Worm (Caenorhabditis elegans) whole organism, L4 larva: ENCODE data around the gene pbo-6.

Experiments used
- F44E2.7 ChIP-seq: fragments of 200-800 bp; sonication (Bioruptor generic); IDR thresholded peaks from 2 replicates; pipeline ENCODE4 v2.1.2; 2022; ENCODE audit warnings: missing genetic modification characterization, missing compliant biosample characterization
- R02D3.7 ChIP-seq: fragments of 150-350 bp; sonication (generic microtip); optimal IDR thresholded peaks from 3 replicates; lab custom pipeline; 2014; ENCODE audit warnings: missing biosample characterization, missing genetic modification characterization
- Y105C5A.15 ChIP-seq: fragments of 200-800 bp; sonication (Bioruptor generic); IDR thresholded peaks from 2 replicates; pipeline ENCODE4 v1.3.6; 2022; ENCODE audit warnings: missing genetic modification characterization, missing compliant biosample characterization
- aha-1 ChIP-seq: fragments of 150-350 bp; peaks from one replicate; lab custom pipeline; 2014; ENCODE audit warnings: missing biosample characterization, missing genetic modification characterization
- ceh-20 ChIP-seq: fragments of 200-800 bp; sonication (Bioruptor generic); IDR thresholded peaks from 2 replicates; pipeline ENCODE4 v1.3.6; 2022; ENCODE audit warnings: missing genetic modification reagents, missing genetic modification characterization, missing compliant biosample characterization
- ceh-28 ChIP-seq: fragments of 150-350 bp; optimal IDR thresholded peaks from 2 replicates; lab custom pipeline; 2014; ENCODE audit warnings: missing biosample characterization, missing genetic modification reagents, missing genetic modification characterization
- ceh-32 ChIP-seq: sonication (generic microtip); optimal IDR thresholded peaks from 2 replicates; lab custom pipeline; 2016; ENCODE audit warnings: mild to moderate bottlenecking, missing genetic modification characterization, missing compliant biosample characterization; ENCODE audit not compliant: poor library complexity
- daf-8 ChIP-seq: fragments of 200-800 bp; sonication (Bioruptor generic); IDR thresholded peaks from 2 replicates; pipeline ENCODE4 v1.3.6; 2022; ENCODE audit warnings: missing genetic modification characterization, missing compliant biosample characterization
- dve-1 ChIP-seq: sonication (generic microtip); optimal IDR thresholded peaks from 2 replicates; lab custom pipeline; 2017; ENCODE audit warnings: antibody characterized with exemption, mild to moderate bottlenecking, missing genetic modification characterization, missing compliant biosample characterization; ENCODE audit not compliant: insufficient read depth
- egl-43 ChIP-seq: fragments of 200-800 bp; sonication (Bioruptor generic); IDR thresholded peaks from 2 replicates; pipeline ENCODE4 v1.3.6; 2022; ENCODE audit warnings: missing genetic modification reagents, missing genetic modification characterization, missing compliant biosample characterization
- hlh-30 ChIP-seq: sonication (generic microtip); optimal IDR thresholded peaks from 2 replicates; lab custom pipeline; 2017; ENCODE audit warnings: antibody characterized with exemption, mild to moderate bottlenecking, missing genetic modification characterization, missing compliant biosample characterization; ENCODE audit not compliant: insufficient read depth
- jun-1 ChIP-seq: fragments of 150-350 bp; optimal IDR thresholded peaks from 2 replicates; lab custom pipeline; 2014; ENCODE audit warnings: missing biosample characterization, missing genetic modification reagents, missing genetic modification characterization
- lin-13 ChIP-seq: fragments of 150-350 bp; optimal IDR thresholded peaks from 2 replicates; lab custom pipeline; 2014; ENCODE audit warnings: missing biosample characterization, missing genetic modification reagents, missing genetic modification characterization
- lin-29 ChIP-seq: fragments of 200-800 bp; sonication (Bioruptor generic); IDR thresholded peaks from 2 replicates; pipeline ENCODE4 v1.3.6; 2022; ENCODE audit warnings: missing genetic modification reagents, missing genetic modification characterization, missing compliant biosample characterization
- mes-2 ChIP-seq: sonication (generic microtip); optimal IDR thresholded peaks from 2 replicates; lab custom pipeline; 2016; ENCODE audit warnings: missing genotype, mild to moderate bottlenecking, missing genetic modification characterization, missing compliant biosample characterization; ENCODE audit not compliant: poor library complexity, severe bottlenecking
- nhr-11 ChIP-seq: fragments of 150-350 bp; optimal IDR thresholded peaks from 2 replicates; lab custom pipeline; 2014; ENCODE audit warnings: missing biosample characterization, missing genetic modification characterization
- nhr-111 ChIP-seq: fragments of 200-800 bp; sonication (Bioruptor generic); optimal IDR thresholded peaks from 2 replicates; lab custom pipeline; 2018; ENCODE audit warnings: mild to moderate bottlenecking, missing genetic modification characterization, missing compliant biosample characterization
- nhr-28 ChIP-seq: fragments of 150-350 bp; optimal IDR thresholded peaks from 2 replicates; lab custom pipeline; 2014; ENCODE audit warnings: missing biosample characterization, missing genetic modification characterization
- nhr-42 ChIP-seq: fragments of 200-800 bp; sonication (Bioruptor generic); IDR thresholded peaks from 2 replicates; pipeline ENCODE4 v1.3.6; 2022; ENCODE audit warnings: missing genetic modification characterization, missing compliant biosample characterization
- php-3 ChIP-seq: fragments of 200-800 bp; sonication (Bioruptor generic); IDR thresholded peaks from 2 replicates; pipeline ENCODE4 v1.3.6; 2022; ENCODE audit warnings: missing genetic modification reagents, missing genetic modification characterization, missing compliant biosample characterization
- pqm-1 ChIP-seq: sonication (generic microtip); optimal IDR thresholded peaks from 2 replicates; lab custom pipeline; 2017; ENCODE audit warnings: missing biosample characterization, missing genetic modification characterization
- saeg-2 ChIP-seq: fragments of 200-800 bp; sonication (Bioruptor generic); IDR thresholded peaks from 2 replicates; pipeline ENCODE4 v1.3.6; 2022; ENCODE audit warnings: missing genetic modification reagents, missing genetic modification characterization, missing compliant biosample characterization
- spr-3 ChIP-seq: fragments of 200-800 bp; sonication (Bioruptor generic); optimal IDR thresholded peaks from 2 replicates; lab custom pipeline; 2018; ENCODE audit warnings: mild to moderate bottlenecking, missing genetic modification characterization, missing compliant biosample characterization
- unc-62 ChIP-seq, 3 experiments: fragments of 150-350 bp in 1 of 3; sonication (generic microtip); optimal IDR thresholded peaks in 2 of 3; peaks in 1 of 3; 1 replicate in 1 of 3; 2 replicates in 2 of 3; lab custom pipeline; 2014 to 2017; ENCODE audit warnings: missing biosample characterization in 3 of 3, missing genetic modification characterization in 3 of 3, missing genetic modification reagents in 3 of 3, missing genotype in 1 of 3
- zfp-3 ChIP-seq: fragments of 200-800 bp; sonication (Bioruptor generic); conservative IDR thresholded peaks from 2 replicates; pipeline ENCODE4 v1.3.6; 2022; ENCODE audit warnings: missing genetic modification reagents, missing genetic modification characterization, missing compliant biosample characterization
- ztf-7 ChIP-seq: fragments of 150-350 bp; optimal IDR thresholded peaks from 2 replicates; lab custom pipeline; 2014; ENCODE audit warnings: missing biosample characterization, missing genetic modification characterization

pbo-6 gene

DNA sequence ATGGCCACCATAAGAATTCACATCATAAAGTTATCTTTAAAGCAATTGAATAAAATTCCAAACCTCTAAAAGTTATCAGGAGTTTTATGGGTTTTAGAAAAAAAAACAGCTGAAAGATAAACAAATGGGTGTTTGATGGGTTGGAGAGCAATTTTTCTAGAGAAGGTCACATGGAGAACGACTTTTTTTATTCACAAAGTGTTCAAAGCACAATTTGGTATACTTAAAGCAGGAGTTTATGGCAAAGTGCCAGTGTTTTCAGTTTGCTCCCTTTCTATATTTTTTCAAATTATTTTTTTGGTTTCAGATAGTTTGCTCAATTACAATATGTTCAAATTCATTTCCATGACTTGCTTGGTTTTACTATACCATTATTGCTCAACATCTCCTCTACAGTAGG is 27.6 kb upstream of the pbo-6 start, which contains the start of gene F11C7.6:
Gene F11C7.6, plus strand, starts transcription at position 301 of the 400 bp plus-strand sequence.
- TF ChIP-seq unc-62 (GFP tag; optimal IDR thresholded peaks at IDR 0.05 in 1 of 2; lab: Kevin White, UChicago) (peak in 1 of 2 experiments; percentile 49), unc-62 (tag; optimal IDR thresholded peaks at IDR 0.05; lab: Kevin White, UChicago) (no peak), egl-43 (GFP tag; lab: Robert Waterston, UW) (no peak), ceh-28 (tag; lab: Kevin White, UChicago) (no peak), hlh-30 (tag; lab: Kevin White, UChicago) (no peak), daf-8 (GFP tag; lab: Robert Waterston, UW) (no peak), dve-1 (tag; lab: Kevin White, UChicago) (peak; percentile 36), ztf-7 (no peak), php-3 (GFP tag; lab: Robert Waterston, UW) (peak; percentile 42; the same call in 1 of the 2 replicates)

DNA sequence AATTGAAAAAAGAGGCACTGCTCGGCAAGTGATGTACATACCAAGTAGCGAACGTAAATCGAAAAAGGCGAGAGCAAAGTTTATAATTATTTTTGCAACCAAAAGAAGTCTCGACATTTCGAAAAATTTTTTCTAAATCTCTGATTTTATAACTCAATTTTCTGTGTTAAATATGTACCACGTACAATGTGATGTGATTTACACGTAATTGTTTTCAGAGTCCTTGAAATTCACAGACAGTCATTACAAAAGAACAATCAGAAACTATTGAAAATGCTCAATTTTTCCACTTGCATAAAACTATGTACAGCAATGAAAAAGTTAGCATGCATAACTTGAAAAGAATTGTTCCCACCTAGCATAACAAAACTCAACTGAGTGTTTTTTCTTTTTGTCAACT is 25.8 kb upstream of the pbo-6 start:
- TF ChIP-seq spr-3, result no peak
- TF ChIP-seq jun-1 (tag; lab: Kevin White, UChicago), result no peak
- peak in 1 of 2 experiments; percentile 91 for TF ChIP-seq unc-62 (GFP tag; optimal IDR thresholded peaks at IDR 0.05 in 1 of 2; lab: Kevin White, UChicago)
- TF ChIP-seq unc-62 (tag; optimal IDR thresholded peaks at IDR 0.05; lab: Kevin White, UChicago), result no peak
- no peak for TF ChIP-seq lin-13 (GFP tag; lab: Kevin White, UChicago)
- no peak for TF ChIP-seq Y105C5A.15 (GFP tag; lab: Robert Waterston, UW)
- no peak for TF ChIP-seq ceh-20 (GFP tag; lab: Robert Waterston, UW)
- no peak for TF ChIP-seq F44E2.7 (GFP tag; lab: Robert Waterston, UW)
- TF ChIP-seq, all 104 proteins: peak for 1

DNA sequence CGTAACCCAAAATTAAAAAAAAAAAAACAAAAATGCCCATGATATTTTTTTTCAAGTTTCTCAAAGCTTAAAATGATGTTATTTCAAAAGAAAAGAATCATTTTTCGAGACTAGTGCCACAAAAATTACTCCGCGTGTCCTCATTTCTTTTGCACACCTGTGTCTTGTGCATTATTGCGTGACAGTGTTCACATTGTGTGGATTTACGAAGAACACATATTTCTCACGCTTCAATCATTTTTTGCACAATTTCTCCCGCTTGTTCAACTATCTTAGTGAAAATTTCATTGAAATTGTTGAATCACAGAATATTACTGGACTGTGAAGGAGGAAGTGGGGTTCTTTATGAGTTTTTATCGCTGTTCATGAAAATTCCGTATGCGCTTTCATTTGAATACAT is 20.0 kb upstream of the pbo-6 start:
- TF ChIP-seq pqm-1 (tag; lab: Kevin White, UChicago) (no peak), aha-1 (tag; lab: Kevin White, UChicago) (no peak), jun-1 (tag; lab: Kevin White, UChicago) (no peak), hlh-30 (tag; lab: Kevin White, UChicago) (peak; percentile 1), lin-29 (GFP tag; lab: Robert Waterston, UW) (no peak), mes-2 (tag; lab: Kevin White, UChicago) (peak; percentile 7), R02D3.7 (tag; lab: Kevin White, UChicago) (peak; percentile 59)
- TF ChIP-seq, all 104 proteins: peak for 3

DNA sequence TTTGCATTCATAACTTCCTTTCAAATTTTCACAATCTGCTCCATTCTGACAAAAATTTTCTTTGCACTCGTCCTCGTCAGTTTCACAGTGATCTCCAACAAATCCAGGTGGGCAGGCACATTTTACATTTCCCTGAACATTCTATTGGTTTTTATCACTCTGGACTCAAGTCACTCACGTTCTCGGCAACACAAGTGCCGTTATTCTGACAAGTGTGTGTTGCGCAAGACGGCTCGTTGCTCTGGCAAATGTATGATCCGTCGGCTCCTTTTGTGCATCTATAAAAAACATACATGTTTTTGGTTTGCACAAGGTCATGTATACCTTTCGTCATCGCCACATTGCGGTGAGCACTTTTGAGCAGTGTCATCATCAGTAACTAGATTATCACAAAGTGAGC is 16.2 kb upstream of the pbo-6 start:
- TF ChIP-seq ceh-32 (tag; lab: Kevin White, UChicago), result no peak
- no peak for TF ChIP-seq saeg-2 (GFP tag; lab: Robert Waterston, UW)
- peak in 1 of 2 experiments; percentile 10 for TF ChIP-seq unc-62 (GFP tag; optimal IDR thresholded peaks at IDR 0.05 in 1 of 2; lab: Kevin White, UChicago)
- TF ChIP-seq unc-62 (tag; optimal IDR thresholded peaks at IDR 0.05; lab: Kevin White, UChicago), result no peak
- TF ChIP-seq daf-8 (GFP tag; lab: Robert Waterston, UW), result no peak
- TF ChIP-seq, all 104 proteins: peak for 1

DNA sequence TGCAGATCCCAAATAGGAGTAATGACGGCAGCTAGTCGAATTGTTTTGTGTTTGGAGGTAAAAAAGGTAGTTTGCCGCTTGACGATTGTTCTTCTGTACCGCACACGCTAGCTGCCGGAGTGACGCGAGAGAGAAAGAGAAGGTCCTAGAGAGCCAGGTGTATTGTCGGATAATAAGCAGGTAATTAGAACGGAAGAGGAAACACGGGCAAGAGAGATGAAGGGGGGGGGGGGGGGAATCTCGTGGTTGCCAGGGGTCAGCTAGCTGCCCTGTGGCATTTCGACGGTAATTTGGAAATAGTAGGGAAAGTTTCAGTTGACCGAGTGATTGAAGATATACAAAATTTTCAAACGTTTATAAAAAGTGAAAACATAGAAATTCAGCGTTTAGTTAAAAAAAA is 15.0 kb upstream of the pbo-6 start, which contains the start of gene crb-1:
Gene crb-1, minus strand, starts transcription at position 147 of the 400 bp plus-strand sequence.
- TF ChIP-seq nhr-111 (GFP tag; lab: Kevin White, UChicago) (no peak), nhr-11 (no peak), zfp-3 (GFP tag; lab: Robert Waterston, UW) (no peak)

DNA sequence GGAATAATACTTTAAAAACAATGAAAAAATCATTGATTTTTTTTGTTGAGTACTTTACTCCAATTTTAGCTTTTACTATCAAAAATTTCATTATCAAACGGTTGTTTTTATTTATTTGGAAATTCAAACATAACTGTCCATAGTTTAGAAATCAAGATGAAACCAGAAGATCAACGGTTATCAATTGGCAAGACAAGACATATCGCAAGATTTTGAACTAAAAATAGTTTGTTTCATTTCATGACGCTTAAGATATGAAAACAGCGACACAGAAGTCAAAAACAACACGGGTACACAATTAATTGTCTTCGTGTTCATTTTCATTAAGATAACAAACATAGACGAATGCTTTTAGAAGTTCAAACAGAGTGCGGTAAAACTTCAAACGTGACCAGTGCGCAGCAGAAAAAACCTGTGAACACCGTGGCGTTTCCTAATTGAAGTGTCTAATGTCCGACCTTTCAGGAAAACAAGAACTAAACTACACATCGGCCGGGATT is 11.3 kb upstream of the pbo-6 start:
- peak; percentile 17 for TF ChIP-seq aha-1 (tag; lab: Kevin White, UChicago)
- TF ChIP-seq nhr-28 (tag; lab: Kevin White, UChicago), result peak; percentile 16
- peak; percentile 16 for TF ChIP-seq hlh-30 (tag; lab: Kevin White, UChicago)
- no peak for TF ChIP-seq nhr-42 (GFP tag; lab: Robert Waterston, UW)
- TF ChIP-seq, all 104 proteins: peak for 3
